In the genomic region with DNA sequence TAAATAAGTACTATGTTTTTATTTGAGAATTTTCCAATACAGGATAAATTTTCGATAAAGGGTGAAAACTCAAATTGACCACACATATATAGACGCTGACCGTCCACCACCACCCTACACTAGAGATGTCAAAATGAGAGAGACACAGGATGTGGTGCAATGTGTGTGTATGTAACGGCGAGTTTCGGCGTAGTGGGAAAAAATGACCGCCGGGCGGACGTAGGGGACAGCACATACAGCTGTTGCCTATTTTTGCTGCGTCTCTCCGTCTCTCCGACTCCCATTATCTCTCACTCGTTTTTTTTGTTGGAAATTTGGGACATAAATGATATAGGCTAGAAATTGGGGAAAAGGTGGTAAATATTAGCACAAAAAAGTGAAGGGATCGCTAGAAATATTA, we compare ENCODE assay signal across 8 worm cellular contexts.
TF ChIP-seq lines count a peak whose summit lies in the region.

No protein-coding gene starts in this region.

TF ChIP-seq in whole organism, L1 larva, 84 proteins besides CTCF, POLR2A, EP300 and RAD21 (continues in another document):
- TF ChIP-seq lsy-2 (tag; optimal IDR thresholded peaks at IDR 0.05; lab: Kevin White, UChicago) = peak in 1 of 2 experiments; percentile 29
- no peak for TF ChIP-seq ama-1 (optimal IDR thresholded peaks at IDR 0.05; lab: Kevin White, UChicago)
- no peak for TF ChIP-seq lin-13 (GFP tag; optimal IDR thresholded peaks at IDR 0.05; lab: Kevin White, UChicago)
- TF ChIP-seq efl-1 (optimal IDR thresholded peaks at IDR 0.05; lab: Kevin White, UChicago) = peak in 1 of 2 experiments; percentile 19
- TF ChIP-seq efl-1 (GFP tag; optimal IDR thresholded peaks at IDR 0.05 in 1 of 2; lab: Kevin White, UChicago) = no peak
- no peak for TF ChIP-seq F16B12.6 (tag; optimal IDR thresholded peaks at IDR 0.05; lab: Kevin White, UChicago)
- peak in 1 of 2 experiments; percentile 26 for TF ChIP-seq lin-35 (GFP tag; optimal IDR thresholded peaks at IDR 0.05; lab: Kevin White, UChicago)
- no peak for TF ChIP-seq sup-37 (GFP tag; optimal IDR thresholded peaks at IDR 0.05; lab: Kevin White, UChicago)
- no peak for TF ChIP-seq ceh-8 (GFP tag; optimal IDR thresholded peaks at IDR 0.05; lab: Kevin White, UChicago)
- no peak for TF ChIP-seq unc-30 (tag; optimal IDR thresholded peaks at IDR 0.05; lab: Kevin White, UChicago)
- no peak for TF ChIP-seq ztf-11 (tag; optimal IDR thresholded peaks at IDR 0.05; lab: Kevin White, UChicago)

TF ChIP-seq in whole organism, L2 larva, 48 proteins besides CTCF, POLR2A, EP300 and RAD21:
- TF ChIP-seq unc-39 (tag; optimal IDR thresholded peaks at IDR 0.05; lab: Kevin White, UChicago) (no peak), F13H6.1 (tag; optimal IDR thresholded peaks at IDR 0.05; lab: Kevin White, UChicago) (peak; percentile 50), unc-55 (GFP tag; optimal IDR thresholded peaks at IDR 0.05; lab: Kevin White, UChicago) (peak; percentile 1), nhr-129 (tag; optimal IDR thresholded peaks at IDR 0.05; lab: Kevin White, UChicago) (peak; percentile 7)

TF ChIP-seq in whole organism, L3 larva, 47 proteins besides CTCF, POLR2A, EP300 and RAD21:
- TF ChIP-seq hmg-11 (tag; optimal IDR thresholded peaks at IDR 0.05; lab: Kevin White, UChicago) = peak; percentile 76
- TF ChIP-seq ceh-82 (tag; optimal IDR thresholded peaks at IDR 0.05; lab: Kevin White, UChicago) = no peak
- no peak for TF ChIP-seq elt-1 (tag; optimal IDR thresholded peaks at IDR 0.05; lab: Kevin White, UChicago)
- peak; percentile 28 for TF ChIP-seq nfya-1 (tag; optimal IDR thresholded peaks at IDR 0.05; lab: Kevin White, UChicago; ENCODE audit: insufficient read depth)

TF ChIP-seq in whole organism, L4 larva, 104 proteins besides CTCF, POLR2A, EP300 and RAD21 (continues in another document):
- TF ChIP-seq saeg-2 (GFP tag; IDR thresholded peaks at IDR 0.05; lab: Robert Waterston, UW) (no peak), dve-1 (tag; optimal IDR thresholded peaks at IDR 0.05; lab: Kevin White, UChicago; ENCODE audit: insufficient read depth) (peak; percentile 22), nhr-11 (tag; optimal IDR thresholded peaks at IDR 0.05; lab: Kevin White, UChicago) (no peak), duxl-1 (tag; optimal IDR thresholded peaks at IDR 0.05; lab: Kevin White, UChicago; ENCODE audit: poor library complexity) (no peak), gei-8 (GFP tag; optimal IDR thresholded peaks at IDR 0.05; lab: Kevin White, UChicago) (no peak), hlh-11 (tag; optimal IDR thresholded peaks at IDR 0.05; lab: Kevin White, UChicago) (peak; percentile 67), nhr-6 (tag; optimal IDR thresholded peaks at IDR 0.05; lab: Kevin White, UChicago) (no peak), rbr-2 (tag; optimal IDR thresholded peaks at IDR 0.05; lab: Kevin White, UChicago) (no peak), hmg-1.1 (GFP tag; IDR thresholded peaks at IDR 0.05; lab: Robert Waterston, UW) (0 out of 2 replicates have a peak, but pooled peaks have one; percentile 37), zag-1 (tag; optimal IDR thresholded peaks at IDR 0.05; lab: Kevin White, UChicago) (no peak), lin-1 (GFP tag; IDR thresholded peaks at IDR 0.05; lab: Robert Waterston, UW) (no peak), Y75B8A.6 (GFP tag; IDR thresholded peaks at IDR 0.05; lab: Robert Waterston, UW) (no peak), D1046.2 (GFP tag; IDR thresholded peaks at IDR 0.05; lab: Robert Waterston, UW) (no peak), nhr-76 (tag; optimal IDR thresholded peaks at IDR 0.05; lab: Kevin White, UChicago) (no peak)

TF ChIP-seq in whole organism, early embryonic, 17 proteins besides CTCF, POLR2A, EP300 and RAD21:
- TF ChIP-seq pes-1 (GFP tag; IDR thresholded peaks at IDR 0.05; lab: Robert Waterston, UW) (no peak), tra-4 (tag; optimal IDR thresholded peaks at IDR 0.05; lab: Kevin White, UChicago) (no peak), ceh-36 (tag; optimal IDR thresholded peaks at IDR 0.05; lab: Kevin White, UChicago) (no peak), aly-1 (tag; optimal IDR thresholded peaks at IDR 0.05; lab: Kevin White, UChicago) (no peak), sea-1 (GFP tag; conservative IDR thresholded peaks at IDR 0.05; lab: Robert Waterston, UW) (no peak), ceh-13 (GFP tag; optimal IDR thresholded peaks at IDR 0.05; lab: Kevin White, UChicago) (no peak), hmg-4 (GFP tag; optimal IDR thresholded peaks at IDR 0.05; lab: Kevin White, UChicago) (peak; percentile 55), tbx-11 (GFP tag; IDR thresholded peaks at IDR 0.05; lab: Robert Waterston, UW) (no peak), hmbx-1 (tag; optimal IDR thresholded peaks at IDR 0.05; lab: Kevin White, UChicago) (no peak), tbx-37 (GFP tag; conservative IDR thresholded peaks at IDR 0.05; lab: Robert Waterston, UW) (no peak), ama-1 (optimal IDR thresholded peaks at IDR 0.05; lab: Kevin White, UChicago) (no peak), F13C5.2 (tag; optimal IDR thresholded peaks at IDR 0.05; lab: Kevin White, UChicago) (peak; percentile 18), hnd-1 (tag; optimal IDR thresholded peaks at IDR 0.05; lab: Kevin White, UChicago) (no peak), ets-7 (tag; optimal IDR thresholded peaks at IDR 0.05; lab: Kevin White, UChicago) (no peak)

TF ChIP-seq in whole organism, late embryonic, 69 proteins besides CTCF, POLR2A, EP300 and RAD21 (continues in another document):
- TF ChIP-seq ahr-1 (tag; optimal IDR thresholded peaks at IDR 0.05; lab: Kevin White, UChicago) (no peak), zip-5 (tag; optimal IDR thresholded peaks at IDR 0.05; lab: Kevin White, UChicago) (no peak), ceh-34 (tag; optimal IDR thresholded peaks at IDR 0.05; lab: Kevin White, UChicago) (no peak), madf-2 (tag; optimal IDR thresholded peaks at IDR 0.05; lab: Kevin White, UChicago) (peak; percentile 15), fkh-6 (tag; optimal IDR thresholded peaks at IDR 0.05; lab: Kevin White, UChicago) (no peak), elt-2 (tag; optimal IDR thresholded peaks at IDR 0.05; lab: Kevin White, UChicago) (peak; percentile 23), nfya-1 (tag; optimal IDR thresholded peaks at IDR 0.05; lab: Kevin White, UChicago) (peak; percentile 4), dmd-4 (tag; optimal IDR thresholded peaks at IDR 0.05; lab: Kevin White, UChicago; ENCODE audit: borderline replicate concordance) (no peak), ceh-45 (GFP tag; IDR thresholded peaks at IDR 0.05; lab: Robert Waterston, UW) (no peak), nhr-232 (tag; optimal IDR thresholded peaks at IDR 0.05; lab: Kevin White, UChicago) (no peak), T23F11.4 (GFP tag; optimal IDR thresholded peaks at IDR 0.05; lab: Kevin White, UChicago) (no peak), tbx-2 (tag; optimal IDR thresholded peaks at IDR 0.05; lab: Kevin White, UChicago) (no peak), ceh-30 (tag; optimal IDR thresholded peaks at IDR 0.05; lab: Kevin White, UChicago) (no peak), unc-42 (tag; optimal IDR thresholded peaks at IDR 0.05; lab: Kevin White, UChicago) (no peak), unc-3 (GFP tag; conservative IDR thresholded peaks at IDR 0.05; lab: Robert Waterston, UW) (no peak), unc-3 (tag; optimal IDR thresholded peaks at IDR 0.05; lab: Kevin White, UChicago) (no peak)

TF ChIP-seq in whole organism, mixed stage, embryonic, 35 proteins besides CTCF, POLR2A, EP300 and RAD21:
- TF ChIP-seq flh-1 (GFP tag; optimal IDR thresholded peaks at IDR 0.05; lab: Kevin White, UChicago) (no peak), ztf-11 (tag; optimal IDR thresholded peaks at IDR 0.05; lab: Kevin White, UChicago) (peak; percentile 19), sptf-1 (tag; optimal IDR thresholded peaks at IDR 0.05; lab: Kevin White, UChicago) (peak; percentile 55), snpc-4 (tag; optimal IDR thresholded peaks at IDR 0.05; lab: Kevin White, UChicago) (no peak), ham-2 (GFP tag; optimal IDR thresholded peaks at IDR 0.05; lab: Kevin White, UChicago) (no peak), nhr-76 (tag; optimal IDR thresholded peaks at IDR 0.05; lab: Kevin White, UChicago) (no peak), mls-2 (tag; optimal IDR thresholded peaks at IDR 0.05; lab: Kevin White, UChicago) (peak; percentile 36), elt-3 (tag; optimal IDR thresholded peaks at IDR 0.05; lab: Kevin White, UChicago) (no peak), lsy-2 (tag; optimal IDR thresholded peaks at IDR 0.05; lab: Kevin White, UChicago) (no peak), pha-4 (tag; optimal IDR thresholded peaks at IDR 0.05; lab: Kevin White, UChicago) (no peak), elt-1 (tag; optimal IDR thresholded peaks at IDR 0.05; lab: Kevin White, UChicago; ENCODE audit: borderline replicate concordance, insufficient read depth) (no peak), unc-120 (tag; optimal IDR thresholded peaks at IDR 0.05; lab: Kevin White, UChicago; ENCODE audit: poor library complexity, severe bottlenecking) (peak; percentile 57), nhr-2 (tag; optimal IDR thresholded peaks at IDR 0.05; lab: Kevin White, UChicago) (peak; percentile 75), hlh-1 (tag; optimal IDR thresholded peaks at IDR 0.05; lab: Kevin White, UChicago) (peak; percentile 73), cnd-1 (tag; optimal IDR thresholded peaks at IDR 0.05; lab: Kevin White, UChicago) (peak; percentile 42)

TF ChIP-seq in whole organism, young adult, 124 proteins besides CTCF, POLR2A, EP300 and RAD21:
- no peak for TF ChIP-seq let-607 (tag; optimal IDR thresholded peaks at IDR 0.05; lab: Kevin White, UChicago)
- TF ChIP-seq hmg-1.2 (GFP tag; IDR thresholded peaks at IDR 0.05; lab: Robert Waterston, UW) = peak; percentile 67
